Worm (Caenorhabditis elegans) whole organism, L2 larva: Measurements from ENCODE around the gene F17E9.4.

Source experiments
- nhr-237 ChIP-seq: fragments of 150-350 bp; optimal IDR thresholded peaks from 2 replicates; lab custom pipeline; 2014; ENCODE audit warnings: missing biosample characterization, missing genetic modification characterization
- unc-62 ChIP-seq: fragments of 150-350 bp; optimal IDR thresholded peaks from 2 replicates; lab custom pipeline; 2014; ENCODE audit warnings: missing biosample characterization, missing genetic modification reagents, missing genetic modification characterization

ce11 chrIV:8354572-8354971 is 6.4 kb downstream of the F17E9.4 start, which contains the start of gene F17E9.3:
- TF ChIP-seq unc-62 (GFP tag; lab: Kevin White, UChicago) (no peak), nhr-237 (tag; lab: Kevin White, UChicago) (no peak)
